Worm (Caenorhabditis elegans): Measurements from ENCODE around the gene nog-1.

nog-1 gene

ce11 chrIV:366406-366805, 27.3 kb upstream of the nog-1 start (continued):
- TF ChIP-seq daf-16 (GFP tag; optimal IDR thresholded peaks at IDR 0.05), result peak in 1 of 2 experiments; percentile 61
- TF ChIP-seq daf-16 (tag; optimal IDR thresholded peaks at IDR 0.05), result no peak
- TF ChIP-seq nhr-237 (tag; optimal IDR thresholded peaks at IDR 0.05), result no peak
- no peak for TF ChIP-seq php-3 (GFP tag; IDR thresholded peaks at IDR 0.05)
- peak in 1 of 2 experiments; percentile 49 for TF ChIP-seq mdl-1 (tag; optimal IDR thresholded peaks at IDR 0.05)
- TF ChIP-seq nhr-28 (tag; optimal IDR thresholded peaks at IDR 0.05), result peak; percentile 13
- no peak for TF ChIP-seq set-16 (GFP tag; IDR thresholded peaks at IDR 0.05)
- TF ChIP-seq lin-29 (GFP tag; IDR thresholded peaks at IDR 0.05), result no peak
- TF ChIP-seq nhr-6 (tag; optimal IDR thresholded peaks at IDR 0.05), result no peak

DNA sequence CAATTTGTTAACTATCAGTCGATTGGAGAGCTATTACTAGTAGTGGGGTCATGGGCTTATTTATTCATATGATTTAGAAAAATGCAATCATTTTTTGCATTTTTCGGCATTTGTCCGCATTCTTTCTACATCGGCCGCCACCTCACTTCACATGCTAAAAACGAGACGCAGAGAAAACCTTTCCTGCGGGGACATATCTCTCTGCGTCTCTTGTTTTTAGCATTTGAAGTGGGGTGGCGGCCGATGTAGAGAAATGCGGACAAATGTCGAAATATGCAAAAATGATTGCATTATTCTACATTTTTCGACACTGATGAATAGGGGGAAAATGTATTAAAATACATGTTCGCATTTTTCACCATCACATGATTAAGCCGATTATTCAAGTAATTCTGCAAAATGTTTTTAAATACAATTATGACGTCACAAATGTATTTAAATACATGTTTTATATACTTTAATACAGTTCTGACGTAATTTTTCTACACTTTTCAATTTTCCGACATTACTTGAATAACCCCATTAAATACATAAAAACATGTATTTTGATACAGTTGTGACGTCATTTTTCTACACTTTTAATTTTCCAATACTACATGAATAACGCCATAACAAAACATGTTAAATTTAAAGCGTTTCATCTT, 21.4 kb upstream of the nog-1 start:
- TF ChIP-seq dve-1 (tag; optimal IDR thresholded peaks at IDR 0.05; ENCODE audit: insufficient read depth) (peak; percentile 29), zip-2 (tag; optimal IDR thresholded peaks at IDR 0.05) (no peak), nhr-237 (tag; optimal IDR thresholded peaks at IDR 0.05) (no peak), spr-1 (tag; optimal IDR thresholded peaks at IDR 0.05) (no peak), aha-1 (tag) (peak; percentile 30), hlh-30 (tag; optimal IDR thresholded peaks at IDR 0.05; ENCODE audit: insufficient read depth) (peak; percentile 52), F10B5.3 (tag; optimal IDR thresholded peaks at IDR 0.05) (no peak), mes-2 (tag; optimal IDR thresholded peaks at IDR 0.05; ENCODE audit: poor library complexity, severe bottlenecking) (peak; percentile 47), hlh-11 (tag; optimal IDR thresholded peaks at IDR 0.05) (peak; percentile 10), lin-38 (GFP tag; IDR thresholded peaks at IDR 0.05) (peak; percentile 51), skn-1 (tag; optimal IDR thresholded peaks at IDR 0.05) (no peak), gei-8 (GFP tag; optimal IDR thresholded peaks at IDR 0.05) (no peak), zip-11 (GFP tag; IDR thresholded peaks at IDR 0.05) (no peak)

DNA sequence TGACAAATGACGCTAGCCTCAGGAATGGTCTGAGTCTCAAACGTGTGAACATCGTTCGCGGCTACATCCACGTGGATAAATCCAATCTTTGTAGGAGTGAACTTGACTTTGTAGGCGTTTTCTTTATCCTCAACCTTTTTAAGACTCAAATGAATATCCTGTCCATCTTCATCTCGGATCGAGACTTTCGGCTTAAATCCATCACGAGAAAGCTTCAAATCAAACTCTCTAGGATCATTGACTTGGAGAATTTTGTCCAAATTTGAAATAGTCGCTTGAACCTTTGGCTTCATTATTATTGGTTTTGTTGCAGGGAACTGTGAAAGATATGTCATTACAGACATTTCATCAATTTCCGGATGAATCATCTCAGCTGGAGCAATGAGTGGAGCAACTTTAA, 19.7 kb upstream of the nog-1 start:
- no peak for TF ChIP-seq lin-1 (GFP tag; IDR thresholded peaks at IDR 0.05)
- peak in 1 of 2 experiments; percentile 92 for TF ChIP-seq unc-62 (GFP tag; optimal IDR thresholded peaks at IDR 0.05 in 1 of 2)
- TF ChIP-seq unc-62 (tag; optimal IDR thresholded peaks at IDR 0.05), result no peak

DNA sequence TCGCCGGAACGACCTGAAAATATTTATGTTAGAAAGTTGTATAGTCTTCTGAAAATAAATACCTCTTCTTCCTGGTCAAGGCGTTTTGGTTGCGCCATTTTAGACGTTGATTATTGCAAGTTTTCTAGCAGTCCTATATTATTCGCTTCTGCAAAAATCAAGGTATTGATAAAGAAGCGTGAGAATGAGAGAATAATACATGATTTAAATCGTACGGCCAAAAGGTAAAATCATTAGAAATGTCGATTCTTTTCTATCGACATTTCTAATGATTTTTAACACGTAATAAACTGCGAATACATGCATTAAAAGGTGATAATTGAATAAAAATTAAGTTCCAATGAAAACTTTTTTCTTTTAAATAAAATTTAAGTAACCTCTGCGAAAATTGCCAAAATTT, 17.8 kb upstream of the nog-1 start, which contains the start of gene fln-1:
Gene fln-1, minus strand, starts transcription at position 101 of the 400 bp plus-strand sequence.
- TF ChIP-seq ces-1 (GFP tag; optimal IDR thresholded peaks at IDR 0.05) (no peak), madf-9 (GFP tag; conservative IDR thresholded peaks at IDR 0.05) (no peak), lin-38 (GFP tag; IDR thresholded peaks at IDR 0.05) (no peak), unc-130 (GFP tag; optimal IDR thresholded peaks at IDR 0.05) (no peak), nhr-42 (GFP tag; IDR thresholded peaks at IDR 0.05) (no peak), dmd-9 (GFP tag; IDR thresholded peaks at IDR 0.05) (no peak), zip-2 (tag; optimal IDR thresholded peaks at IDR 0.05) (no peak), mdt-29 (GFP tag; IDR thresholded peaks at IDR 0.05) (no peak), cey-2 (tag; optimal IDR thresholded peaks at IDR 0.05; ENCODE audit: borderline replicate concordance, insufficient read depth) (no peak), zip-11 (GFP tag; IDR thresholded peaks at IDR 0.05) (no peak), nhr-237 (tag; optimal IDR thresholded peaks at IDR 0.05) (no peak), lim-7 (GFP tag; IDR thresholded peaks at IDR 0.05) (no peak), daf-8 (GFP tag; IDR thresholded peaks at IDR 0.05) (no peak)

ce11 chrIV:377791-378190, 15.9 kb upstream of the nog-1 start:
- TF ChIP-seq hlh-30 (tag; optimal IDR thresholded peaks at IDR 0.05; ENCODE audit: insufficient read depth) (no peak), snpc-4 (tag; optimal IDR thresholded peaks at IDR 0.05) (no peak), mes-2 (tag; optimal IDR thresholded peaks at IDR 0.05; ENCODE audit: poor library complexity, severe bottlenecking) (no peak), aha-1 (tag) (no peak), ZK337.2 (GFP tag; IDR thresholded peaks at IDR 0.05) (no peak), php-3 (GFP tag; IDR thresholded peaks at IDR 0.05) (no peak), ceh-44 (GFP tag; IDR thresholded peaks at IDR 0.05) (no peak), mxl-3 (GFP tag; optimal IDR thresholded peaks at IDR 0.05) (no peak), lin-38 (GFP tag; IDR thresholded peaks at IDR 0.05) (no peak)

Measured in whole organism, L4 larva.